Worm (Caenorhabditis elegans): Measurements from ENCODE around the gene Y57G11C.1147.

Gene Y57G11C.1147

DNA sequence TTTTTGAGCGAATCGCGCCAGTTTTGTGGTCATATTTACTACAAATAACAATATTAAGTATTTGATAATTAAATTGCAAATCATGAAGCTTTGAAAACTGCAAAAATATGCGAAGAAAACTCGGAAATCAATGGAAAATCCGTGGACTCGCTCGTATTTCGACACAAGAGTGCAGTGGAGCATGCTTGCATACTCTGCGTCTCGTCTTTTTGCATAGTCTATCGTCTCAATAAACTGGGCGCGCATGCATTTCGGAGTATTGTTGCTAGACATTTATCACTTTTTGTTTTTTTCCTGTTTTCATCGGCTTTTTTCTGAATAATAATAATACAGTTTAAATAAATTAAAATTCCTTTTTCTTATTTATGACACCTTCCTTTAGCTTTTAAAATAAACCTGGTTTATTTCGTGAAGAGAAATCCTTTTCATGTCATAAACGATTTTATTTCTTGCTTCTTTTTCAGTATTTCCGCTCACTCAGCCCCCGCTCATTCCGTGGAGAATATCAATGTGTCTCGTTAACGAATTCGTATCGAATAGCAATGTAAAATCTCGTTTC lies 29.5 kb downstream of the Y57G11C.1147 start, which contains the start of the genes mrps-7 and Y57G11C.3 (continued):
- TF ChIP-seq mcd-1 (GFP tag; IDR thresholded peaks at IDR 0.05): peak; percentile 99
- TF ChIP-seq Y67H2A.10 (GFP tag; conservative IDR thresholded peaks at IDR 0.05): no peak
- peak; percentile 79 for TF ChIP-seq attf-5 (GFP tag; optimal IDR thresholded peaks at IDR 0.05)
- peak in 1 of 2 experiments; percentile 47 for TF ChIP-seq let-607 (tag; optimal IDR thresholded peaks at IDR 0.05)
- peak; percentile 93 for TF ChIP-seq cebp-1 (GFP tag; IDR thresholded peaks at IDR 0.05)
- TF ChIP-seq cebp-1 (tag; optimal IDR thresholded peaks at IDR 0.05): peak; percentile 96
- TF ChIP-seq snpc-4 (GFP tag; optimal IDR thresholded peaks at IDR 0.05): peak; percentile 83
- TF ChIP-seq snpc-4 (tag; optimal IDR thresholded peaks at IDR 0.05): peak; percentile 73 to 93 (median 86)
- TF ChIP-seq ama-1 (optimal IDR thresholded peaks at IDR 0.05): peak; percentile 27
- TF ChIP-seq ama-1 (GFP tag; optimal IDR thresholded peaks at IDR 0.05): no peak

DNA sequence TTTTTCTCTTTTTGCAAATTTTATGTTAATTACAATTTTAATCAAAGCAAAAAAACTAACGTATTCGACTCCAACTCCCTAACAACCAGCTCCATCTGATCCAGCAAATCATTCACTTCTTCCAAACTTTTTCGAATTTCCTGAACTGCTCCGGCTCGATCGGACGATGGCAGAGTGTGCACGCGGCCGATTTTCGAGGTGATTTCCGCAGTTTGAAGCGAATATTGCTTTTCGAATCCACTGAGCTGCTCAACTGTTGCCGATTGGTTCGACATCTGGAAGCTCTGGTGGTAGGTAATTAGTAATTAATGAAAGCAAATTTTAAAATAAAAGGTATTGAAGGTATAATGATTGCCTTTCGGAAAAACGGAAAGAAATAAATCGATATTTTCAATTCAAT lies 30.9 kb downstream of the Y57G11C.1147 start, which contains the start of gene vti-1:
Gene vti-1 (minus strand): TSS at position 284 of the 400 bp plus-strand sequence.
- TF ChIP-seq D2030.7 (GFP tag; IDR thresholded peaks at IDR 0.05): 0 out of 2 replicates have a peak, but pooled peaks have one; percentile 14
- no peak for TF ChIP-seq attf-5 (GFP tag; optimal IDR thresholded peaks at IDR 0.05)
- peak; percentile 47; the same call in 1 of the 2 replicates for TF ChIP-seq ekl-4 (GFP tag; IDR thresholded peaks at IDR 0.05)
- no peak for TF ChIP-seq zim-3 (tag; optimal IDR thresholded peaks at IDR 0.05)
- peak; percentile 18 for TF ChIP-seq tbp1 (GFP tag; optimal IDR thresholded peaks at IDR 0.05)
- TF ChIP-seq F57C9.4 (tag; optimal IDR thresholded peaks at IDR 0.05): no peak
- TF ChIP-seq fkh-3 (tag; optimal IDR thresholded peaks at IDR 0.05): no peak
- peak; percentile 6; the same call in 1 of the 2 replicates for TF ChIP-seq madf-6 (GFP tag; IDR thresholded peaks at IDR 0.05)
- peak; percentile 87 for TF ChIP-seq attf-6 (GFP tag; IDR thresholded peaks at IDR 0.05)
- TF ChIP-seq snpc-4 (GFP tag; optimal IDR thresholded peaks at IDR 0.05): no peak
- TF ChIP-seq snpc-4 (tag; optimal IDR thresholded peaks at IDR 0.05): peak in 2 of 4 experiments; percentile 3 to 82
- TF ChIP-seq lin-40 (tag; optimal IDR thresholded peaks at IDR 0.05): no peak
- TF ChIP-seq mcd-1 (GFP tag; IDR thresholded peaks at IDR 0.05): 0 out of 2 replicates have a peak, but pooled peaks have one; percentile 34

DNA sequence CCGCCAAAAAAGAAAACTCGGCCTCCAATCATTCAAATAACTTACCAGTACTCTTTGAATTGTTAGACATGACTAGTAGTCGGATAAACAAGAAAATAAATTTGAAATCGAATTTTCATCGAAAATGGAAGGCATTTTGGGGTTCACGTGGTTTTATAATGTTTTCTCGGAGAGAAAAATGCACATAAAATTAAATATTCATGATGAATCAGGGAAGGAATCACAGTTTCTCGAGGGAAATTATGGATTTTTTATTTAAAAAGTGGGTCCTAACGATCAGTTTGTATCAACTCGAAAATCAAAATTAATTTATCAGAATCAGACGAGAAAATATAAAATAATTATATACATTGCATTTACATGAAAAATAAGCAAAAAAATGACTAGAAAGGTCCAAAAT lies 32.0 kb downstream of the Y57G11C.1147 start, which contains the start of gene Y57G11C.5:
Gene Y57G11C.5 (minus strand): TSS at position 101 of the 400 bp plus-strand sequence.
- no peak for TF ChIP-seq lin-26 (GFP tag; IDR thresholded peaks at IDR 0.05)
- no peak for TF ChIP-seq ekl-4 (GFP tag; IDR thresholded peaks at IDR 0.05)
- TF ChIP-seq zfh-2 (GFP tag; conservative IDR thresholded peaks at IDR 0.05): no peak
- TF ChIP-seq ztf-25 (GFP tag; IDR thresholded peaks at IDR 0.05): no peak
- no peak for TF ChIP-seq nfyb-1 (GFP tag; IDR thresholded peaks at IDR 0.05)
- no peak for TF ChIP-seq F39B2.1 (GFP tag; IDR thresholded peaks at IDR 0.05)
- TF ChIP-seq nhr-90 (tag; optimal IDR thresholded peaks at IDR 0.05): no peak
- no peak for TF ChIP-seq hmg-20 (GFP tag; IDR thresholded peaks at IDR 0.05)
- TF ChIP-seq Y79H2A.3 (GFP tag; conservative IDR thresholded peaks at IDR 0.05): no peak

DNA sequence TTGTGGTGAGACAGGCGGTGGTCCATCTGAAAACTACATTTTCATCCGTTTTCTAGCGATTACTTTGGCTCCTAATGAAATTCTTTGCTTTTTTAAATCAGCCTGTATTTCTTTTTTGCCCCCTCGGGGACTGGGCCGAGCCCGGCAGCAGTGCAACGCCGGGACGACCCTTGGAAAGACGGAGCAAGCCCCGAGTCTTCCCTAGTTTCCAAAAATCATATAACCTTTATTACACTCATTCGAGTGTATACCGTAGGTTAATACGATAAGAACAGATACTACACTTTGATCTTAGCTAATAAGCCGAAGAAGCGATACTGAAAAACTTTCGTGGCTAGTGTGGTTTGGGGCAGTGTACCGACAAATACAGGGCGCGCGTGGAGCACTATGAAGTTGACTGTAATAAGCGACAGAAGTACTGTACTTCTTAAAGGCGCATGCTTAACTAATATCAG lies 32.6 kb downstream of the Y57G11C.1147 start:
- TF ChIP-seq Y79H2A.3 (GFP tag; conservative IDR thresholded peaks at IDR 0.05): 0 out of 2 replicates have a peak, but pooled peaks have one; percentile 12
- TF ChIP-seq Y56A3A.18 (GFP tag; IDR thresholded peaks at IDR 0.05): 0 out of 2 replicates have a peak, but pooled peaks have one; percentile 26
- TF ChIP-seq unc-130 (GFP tag; optimal IDR thresholded peaks at IDR 0.05): peak; percentile 27
- no peak for TF ChIP-seq ama-1 (optimal IDR thresholded peaks at IDR 0.05)
- peak in 1 of 2 experiments; percentile 41 for TF ChIP-seq ama-1 (GFP tag; optimal IDR thresholded peaks at IDR 0.05)
- TF ChIP-seq Y53G8AR.9 (GFP tag; conservative IDR thresholded peaks at IDR 0.05): peak; percentile 71
- TF ChIP-seq madf-6 (GFP tag; IDR thresholded peaks at IDR 0.05): peak; percentile 100
- no peak for TF ChIP-seq attf-5 (GFP tag; optimal IDR thresholded peaks at IDR 0.05)
- TF ChIP-seq nhr-27 (tag; optimal IDR thresholded peaks at IDR 0.05): no peak
- no peak for TF ChIP-seq ets-4 (GFP tag; optimal IDR thresholded peaks at IDR 0.05)
- TF ChIP-seq ceh-91 (GFP tag; IDR thresholded peaks at IDR 0.05): peak; percentile 63; the same call in 1 of the 2 replicates
- peak; percentile 96 for TF ChIP-seq snpc-1.1 (tag; optimal IDR thresholded peaks at IDR 0.05; ENCODE audit: insufficient read depth)
- TF ChIP-seq him-1 (tag; optimal IDR thresholded peaks at IDR 0.05): peak; percentile 74
- TF ChIP-seq egl-44 (GFP tag; IDR thresholded peaks at IDR 0.05): 0 out of 2 replicates have a peak, but pooled peaks have one; percentile 26
- no peak for TF ChIP-seq F37B4.10 (GFP tag; IDR thresholded peaks at IDR 0.05)
- TF ChIP-seq sptf-2 (GFP tag; optimal IDR thresholded peaks at IDR 0.05): no peak
- peak; percentile 68; the same call in 1 of the 2 replicates for TF ChIP-seq nfyb-1 (GFP tag; IDR thresholded peaks at IDR 0.05)
- no peak for TF ChIP-seq cebp-1 (GFP tag; IDR thresholded peaks at IDR 0.05)
- no peak for TF ChIP-seq cebp-1 (tag; optimal IDR thresholded peaks at IDR 0.05)
- TF ChIP-seq F57C9.4 (tag; optimal IDR thresholded peaks at IDR 0.05): no peak
- TF ChIP-seq K12H6.12 (tag; optimal IDR thresholded peaks at IDR 0.05): no peak
- no peak for TF ChIP-seq nhr-80 (tag; optimal IDR thresholded peaks at IDR 0.05)
- TF ChIP-seq sea-2 (GFP tag; IDR thresholded peaks at IDR 0.05): 0 out of 2 replicates have a peak, but pooled peaks have one; percentile 49

All from whole organism, young adult.